Worm (Caenorhabditis elegans): ENCODE measurements around the gene sri-30.

Gene sri-30

DNA sequence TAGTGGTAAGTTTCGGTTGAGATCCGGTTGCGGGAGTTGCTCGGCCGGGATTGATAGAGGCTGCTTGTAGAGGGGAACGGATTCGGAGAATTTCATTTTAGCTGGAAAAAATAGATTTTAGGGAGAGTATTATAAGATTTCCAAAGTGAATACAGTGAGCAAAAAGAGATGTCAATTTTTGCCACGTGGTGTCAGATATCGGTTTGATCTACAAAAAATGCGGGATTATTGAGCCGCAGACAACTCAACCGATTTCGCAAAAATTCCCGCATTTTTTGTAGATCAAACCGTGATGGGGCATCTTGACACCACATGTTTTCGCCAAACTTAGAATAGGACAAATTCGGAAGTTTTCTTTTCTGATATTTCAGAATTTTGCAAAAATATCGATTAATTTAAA is 8.2 kb downstream of the sri-30 start, which contains the start of gene lido-13:
Gene lido-13 (minus strand): TSS at position 101 of the 400 bp plus-strand sequence.
- TF ChIP-seq tab-1 (GFP tag; IDR thresholded peaks at IDR 0.05) (no peak), T22C8.4 (GFP tag; IDR thresholded peaks at IDR 0.05) (no peak), med-1 (GFP tag; optimal IDR thresholded peaks at IDR 0.05; ENCODE audit: insufficient read depth) (no peak), ref-1 (GFP tag; conservative IDR thresholded peaks at IDR 0.05) (no peak), flt-1 (GFP tag; IDR thresholded peaks at IDR 0.05) (no peak), ztf-29 (GFP tag; IDR thresholded peaks at IDR 0.05) (no peak), klf-2 (GFP tag; conservative IDR thresholded peaks at IDR 0.05) (no peak), ztf-23 (GFP tag; IDR thresholded peaks at IDR 0.05) (no peak), cog-1 (tag; optimal IDR thresholded peaks at IDR 0.05) (no peak)

DNA sequence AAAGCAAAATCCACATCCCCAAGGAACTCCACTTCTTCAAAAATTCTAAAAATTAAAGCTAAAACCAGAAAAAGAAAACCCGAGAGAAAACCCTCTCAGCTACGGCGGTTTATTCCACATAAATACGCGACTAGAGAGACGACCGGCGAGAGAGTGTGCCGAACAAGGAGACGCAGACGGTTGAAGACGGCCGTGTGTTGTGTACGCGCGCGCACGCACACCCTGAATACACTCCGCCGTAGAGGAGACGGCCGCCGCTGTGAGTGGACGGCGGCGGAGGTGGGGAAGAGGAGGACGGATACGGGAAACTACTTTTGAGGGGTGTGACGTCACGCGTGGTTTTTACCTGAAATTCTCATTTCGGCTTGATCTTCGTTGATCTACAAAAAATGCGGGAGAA is 8.6 kb downstream of the sri-30 start:
- TF ChIP-seq T22C8.4 (GFP tag; IDR thresholded peaks at IDR 0.05) (no peak), flt-1 (GFP tag; IDR thresholded peaks at IDR 0.05) (no peak), klf-2 (GFP tag; conservative IDR thresholded peaks at IDR 0.05) (no peak), ztf-23 (GFP tag; IDR thresholded peaks at IDR 0.05) (no peak), tab-1 (GFP tag; IDR thresholded peaks at IDR 0.05) (no peak), ztf-29 (GFP tag; IDR thresholded peaks at IDR 0.05) (no peak), ref-1 (GFP tag; conservative IDR thresholded peaks at IDR 0.05) (no peak), cog-1 (tag; optimal IDR thresholded peaks at IDR 0.05) (no peak), med-1 (GFP tag; optimal IDR thresholded peaks at IDR 0.05; ENCODE audit: insufficient read depth) (no peak)

- TF ChIP-seq ztf-29 (GFP tag; IDR thresholded peaks at IDR 0.05) (0 out of 2 replicates have a peak, but pooled peaks have one; percentile 21), ztf-23 (GFP tag; IDR thresholded peaks at IDR 0.05) (0 out of 2 replicates have a peak, but pooled peaks have one; percentile 52), ref-1 (GFP tag; conservative IDR thresholded peaks at IDR 0.05) (no peak), flt-1 (GFP tag; IDR thresholded peaks at IDR 0.05) (peak; percentile 55; the same call in 1 of the 2 replicates)
Observed at ce11 chrII:3055531-3055930, 9.6 kb downstream of the sri-30 start.

DNA sequence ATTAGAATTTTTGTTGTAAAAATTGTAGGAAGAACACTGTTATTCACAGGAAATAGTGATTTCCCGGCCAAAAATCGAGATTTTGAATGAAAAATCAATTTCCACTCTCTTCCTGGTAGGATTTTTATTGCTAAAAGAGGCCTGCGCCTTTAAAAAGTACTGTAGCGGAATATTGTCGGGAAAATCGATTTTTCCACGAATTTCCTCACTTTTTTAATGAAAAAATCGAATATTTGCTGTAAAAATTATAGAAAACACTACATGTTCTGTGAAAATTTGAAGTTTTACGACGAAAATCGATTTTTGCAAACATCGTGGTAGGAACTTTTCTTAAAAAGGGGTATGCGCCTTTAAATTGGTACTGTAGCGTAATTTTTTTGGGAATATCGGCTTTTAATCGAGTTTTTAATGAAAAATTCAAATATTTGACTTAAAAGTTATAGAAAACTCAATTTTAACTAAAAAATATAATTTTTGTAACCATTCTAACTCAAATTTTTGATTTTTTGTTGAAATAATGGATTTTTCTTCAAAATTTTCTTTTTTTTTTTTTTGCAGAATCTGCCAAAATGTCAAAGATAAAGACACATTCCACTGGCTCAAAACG is 10.4 kb downstream of the sri-30 start, which contains the start of gene lin-8:
Gene lin-8 (plus strand): TSS at position 557 of the 607 bp plus-strand sequence.
- no peak for TF ChIP-seq ref-1 (GFP tag; conservative IDR thresholded peaks at IDR 0.05)
- no peak for TF ChIP-seq klf-2 (GFP tag; conservative IDR thresholded peaks at IDR 0.05)
- no peak for TF ChIP-seq T22C8.4 (GFP tag; IDR thresholded peaks at IDR 0.05)
- TF ChIP-seq cog-1 (tag; optimal IDR thresholded peaks at IDR 0.05) = no peak
- no peak for TF ChIP-seq med-1 (GFP tag; optimal IDR thresholded peaks at IDR 0.05; ENCODE audit: insufficient read depth)
- no peak for TF ChIP-seq tab-1 (GFP tag; IDR thresholded peaks at IDR 0.05)
- no peak for TF ChIP-seq flt-1 (GFP tag; IDR thresholded peaks at IDR 0.05)
- no peak for TF ChIP-seq ztf-29 (GFP tag; IDR thresholded peaks at IDR 0.05)
- no peak for TF ChIP-seq ztf-23 (GFP tag; IDR thresholded peaks at IDR 0.05)

DNA sequence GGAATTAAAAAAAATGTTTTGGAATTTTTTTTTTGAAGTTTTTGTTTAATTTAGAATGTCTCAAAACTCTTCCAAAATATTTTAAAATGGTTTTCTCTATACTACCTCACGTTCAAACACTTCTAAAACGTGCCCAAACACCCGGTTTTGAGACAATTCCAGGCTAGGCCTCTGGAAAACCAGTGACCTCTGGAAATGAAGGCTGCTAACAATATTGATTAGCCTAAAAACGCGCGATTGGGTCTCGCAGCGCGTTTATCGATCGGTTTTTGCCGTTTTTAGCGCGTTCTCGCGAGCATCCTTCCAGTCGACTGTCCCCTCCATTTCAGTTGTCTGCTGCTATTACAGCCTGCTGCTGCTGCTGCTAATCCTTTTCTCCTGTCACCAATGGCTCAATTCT is 14.8 kb downstream of the sri-30 start, which contains the start of gene Y25C1A.6:
Gene Y25C1A.6 (plus strand): TSS at position 301 of the 400 bp plus-strand sequence.
- TF ChIP-seq T22C8.4 (GFP tag; IDR thresholded peaks at IDR 0.05) (no peak), ref-1 (GFP tag; conservative IDR thresholded peaks at IDR 0.05) (no peak), med-1 (GFP tag; optimal IDR thresholded peaks at IDR 0.05; ENCODE audit: insufficient read depth) (no peak), cog-1 (tag; optimal IDR thresholded peaks at IDR 0.05) (no peak), klf-2 (GFP tag; conservative IDR thresholded peaks at IDR 0.05) (no peak), tab-1 (GFP tag; IDR thresholded peaks at IDR 0.05) (no peak), flt-1 (GFP tag; IDR thresholded peaks at IDR 0.05) (no peak), ztf-29 (GFP tag; IDR thresholded peaks at IDR 0.05) (no peak), ztf-23 (GFP tag; IDR thresholded peaks at IDR 0.05) (no peak)

- TF ChIP-seq T22C8.4 (GFP tag; IDR thresholded peaks at IDR 0.05) (no peak), med-1 (GFP tag; optimal IDR thresholded peaks at IDR 0.05; ENCODE audit: insufficient read depth) (no peak), ztf-23 (GFP tag; IDR thresholded peaks at IDR 0.05) (no peak), ref-1 (GFP tag; conservative IDR thresholded peaks at IDR 0.05) (no peak), ztf-29 (GFP tag; IDR thresholded peaks at IDR 0.05) (no peak), tab-1 (GFP tag; IDR thresholded peaks at IDR 0.05) (no peak), flt-1 (GFP tag; IDR thresholded peaks at IDR 0.05) (no peak), cog-1 (tag; optimal IDR thresholded peaks at IDR 0.05) (no peak), klf-2 (GFP tag; conservative IDR thresholded peaks at IDR 0.05) (no peak)
Observed at ce11 chrII:3061605-3062004, 15.6 kb downstream of the sri-30 start.

DNA sequence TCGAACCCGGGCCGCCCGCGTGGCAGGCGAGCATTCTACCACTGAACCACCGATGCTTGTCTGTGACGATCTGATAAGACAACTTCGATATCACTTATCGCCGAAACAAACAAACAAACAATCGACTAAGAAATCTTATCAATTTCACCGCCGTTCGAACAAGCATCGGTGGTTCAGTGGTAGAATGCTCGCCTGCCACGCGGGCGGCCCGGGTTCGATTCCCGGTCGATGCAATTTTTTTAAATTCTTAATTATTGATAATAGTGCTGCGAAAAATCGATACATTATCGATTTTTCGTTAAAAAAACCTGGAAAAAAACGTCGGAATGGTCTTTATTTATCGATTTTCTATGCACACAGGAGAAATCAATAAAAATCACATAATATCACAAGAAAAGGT is 16.2 kb downstream of the sri-30 start:
- TF ChIP-seq klf-2 (GFP tag; conservative IDR thresholded peaks at IDR 0.05) = no peak
- peak; percentile 58 for TF ChIP-seq T22C8.4 (GFP tag; IDR thresholded peaks at IDR 0.05)
- TF ChIP-seq tab-1 (GFP tag; IDR thresholded peaks at IDR 0.05) = 0 out of 2 replicates have a peak, but pooled peaks have one; percentile 38
- TF ChIP-seq flt-1 (GFP tag; IDR thresholded peaks at IDR 0.05) = peak; percentile 62; the same call in 1 of the 2 replicates
- TF ChIP-seq ref-1 (GFP tag; conservative IDR thresholded peaks at IDR 0.05) = no peak
- TF ChIP-seq med-1 (GFP tag; optimal IDR thresholded peaks at IDR 0.05; ENCODE audit: insufficient read depth) = no peak
- no peak for TF ChIP-seq ztf-29 (GFP tag; IDR thresholded peaks at IDR 0.05)
- no peak for TF ChIP-seq ztf-23 (GFP tag; IDR thresholded peaks at IDR 0.05)
- no peak for TF ChIP-seq cog-1 (tag; optimal IDR thresholded peaks at IDR 0.05)

ce11 chrII:3062876-3063275 is 16.9 kb downstream of the sri-30 start:
- TF ChIP-seq tab-1 (GFP tag; IDR thresholded peaks at IDR 0.05) (no peak), T22C8.4 (GFP tag; IDR thresholded peaks at IDR 0.05) (peak; percentile 41)

DNA sequence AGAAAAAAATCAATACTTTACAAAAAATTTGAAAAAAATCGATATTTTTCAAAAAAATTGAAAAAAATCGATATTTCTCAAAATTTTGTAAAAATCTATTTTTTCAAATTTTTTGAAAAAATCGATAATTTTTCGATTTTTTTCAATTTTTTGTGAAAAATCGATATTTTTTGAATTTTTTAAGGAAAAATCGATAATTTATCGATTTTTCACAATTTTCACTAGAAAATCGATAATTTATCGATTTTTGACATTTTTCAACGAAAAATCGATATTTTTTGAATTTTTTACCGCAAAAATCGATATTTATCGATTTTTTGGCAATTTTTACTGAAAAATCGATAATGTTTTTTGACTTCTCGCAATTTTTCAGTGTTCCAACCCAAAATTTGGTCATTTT is 17.4 kb downstream of the sri-30 start:
- TF ChIP-seq T22C8.4 (GFP tag; IDR thresholded peaks at IDR 0.05) (peak; percentile 88), flt-1 (GFP tag; IDR thresholded peaks at IDR 0.05) (no peak)

DNA sequence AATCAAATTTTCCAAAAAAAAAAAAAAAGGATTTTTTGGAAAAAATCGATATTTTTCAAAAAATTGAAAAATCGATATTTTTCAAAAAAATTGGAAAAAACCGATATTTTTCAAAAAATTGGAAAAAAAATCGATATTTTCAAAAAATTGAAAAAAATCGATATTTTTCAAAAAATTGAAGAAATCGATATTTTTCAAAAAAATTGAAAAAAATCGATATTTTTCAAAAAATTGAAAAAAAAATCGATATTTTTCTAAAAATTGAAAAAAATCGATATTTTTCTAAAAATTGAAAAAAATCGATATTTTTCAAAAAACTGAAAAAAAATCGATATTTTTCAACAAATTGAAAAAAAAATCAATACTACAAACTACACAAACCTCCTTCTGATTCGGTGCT is 18.0 kb downstream of the sri-30 start:
- TF ChIP-seq ztf-29 (GFP tag; IDR thresholded peaks at IDR 0.05) (no peak), T22C8.4 (GFP tag; IDR thresholded peaks at IDR 0.05) (peak; percentile 93)

Measured in whole organism, midembryonic.